Worm (Caenorhabditis elegans): ENCODE measurements around the gene F58F9.3.

The F58F9.3 gene

ce11 chrIV:6213403-6213802 is 19.6 kb upstream of the F58F9.3 start, which contains the start of gene C49A9.5:
TSS of gene C49A9.5 (plus strand) at chrIV:6213673.
- TF ChIP-seq pqm-1 (tag; optimal IDR thresholded peaks at IDR 0.05) = peak; percentile 1
- TF ChIP-seq php-3 (GFP tag; IDR thresholded peaks at IDR 0.05) = peak; percentile 93
- TF ChIP-seq lsy-2 (tag; optimal IDR thresholded peaks at IDR 0.05) = no peak
- no peak for TF ChIP-seq daf-16 (GFP tag; optimal IDR thresholded peaks at IDR 0.05)
- TF ChIP-seq daf-16 (tag; optimal IDR thresholded peaks at IDR 0.05) = peak; percentile 65
- TF ChIP-seq ztf-11 (tag; optimal IDR thresholded peaks at IDR 0.05) = no peak
- TF ChIP-seq dve-1 (tag; optimal IDR thresholded peaks at IDR 0.05; ENCODE audit: insufficient read depth) = peak; percentile 5
- no peak for TF ChIP-seq lin-39 (tag; optimal IDR thresholded peaks at IDR 0.05)

- TF ChIP-seq egl-27 (tag; optimal IDR thresholded peaks at IDR 0.05) (no peak), hlh-11 (tag; optimal IDR thresholded peaks at IDR 0.05) (peak; percentile 0), mxl-3 (GFP tag; optimal IDR thresholded peaks at IDR 0.05) (no peak), ceh-28 (tag; optimal IDR thresholded peaks at IDR 0.05) (no peak), nhr-28 (tag; optimal IDR thresholded peaks at IDR 0.05) (peak; percentile 58), daf-16 (GFP tag; optimal IDR thresholded peaks at IDR 0.05) (no peak), daf-16 (tag; optimal IDR thresholded peaks at IDR 0.05) (peak; percentile 25), pqm-1 (tag; optimal IDR thresholded peaks at IDR 0.05) (peak; percentile 73), zip-2 (tag; optimal IDR thresholded peaks at IDR 0.05) (no peak), dve-1 (tag; optimal IDR thresholded peaks at IDR 0.05; ENCODE audit: insufficient read depth) (peak; percentile 1), dmd-6 (GFP tag; IDR thresholded peaks at IDR 0.05) (peak; percentile 33; the same call in 1 of the 2 replicates)
Measured at ce11 chrIV:6217066-6217465, 16.0 kb upstream of the F58F9.3 start, which contains the start of gene C49A9.9. TSS of gene C49A9.9 (plus strand) at chrIV:6217372.

- peak in 1 of 2 experiments; percentile 94 for TF ChIP-seq unc-62 (GFP tag; optimal IDR thresholded peaks at IDR 0.05 in 1 of 2)
- TF ChIP-seq unc-62 (tag; optimal IDR thresholded peaks at IDR 0.05) = no peak
- TF ChIP-seq mdl-1 (tag; optimal IDR thresholded peaks at IDR 0.05) = no peak
- TF ChIP-seq egl-27 (tag; optimal IDR thresholded peaks at IDR 0.05) = no peak
Measured at ce11 chrIV:6217503-6217902, 15.5 kb upstream of the F58F9.3 start.

ce11 chrIV:6219429-6219828 is 13.6 kb upstream of the F58F9.3 start, which contains the start of gene C49A9.4:
TSS of gene C49A9.4 (plus strand) at chrIV:6219693.
- TF ChIP-seq hlh-11 (tag; optimal IDR thresholded peaks at IDR 0.05) = peak; percentile 6
- TF ChIP-seq daf-16 (GFP tag; optimal IDR thresholded peaks at IDR 0.05) = no peak
- peak; percentile 70 for TF ChIP-seq daf-16 (tag; optimal IDR thresholded peaks at IDR 0.05)
- TF ChIP-seq dve-1 (tag; optimal IDR thresholded peaks at IDR 0.05; ENCODE audit: insufficient read depth) = peak; percentile 41
- TF ChIP-seq F37D6.2 (tag; optimal IDR thresholded peaks at IDR 0.05) = no peak
- peak; percentile 42; the same call in 1 of the 2 replicates for TF ChIP-seq dmd-6 (GFP tag; IDR thresholded peaks at IDR 0.05)
- TF ChIP-seq ceh-20 (GFP tag; IDR thresholded peaks at IDR 0.05) = no peak
- no peak for TF ChIP-seq dmd-8 (GFP tag; IDR thresholded peaks at IDR 0.05)
- no peak for TF ChIP-seq daf-8 (GFP tag; IDR thresholded peaks at IDR 0.05)
- peak; percentile 6 for TF ChIP-seq mep-1 (tag; optimal IDR thresholded peaks at IDR 0.05)
- peak; percentile 46 for TF ChIP-seq pqm-1 (tag; optimal IDR thresholded peaks at IDR 0.05)
- TF ChIP-seq lir-3 (tag; optimal IDR thresholded peaks at IDR 0.05) = no peak
- no peak for TF ChIP-seq F49E8.2 (tag; optimal IDR thresholded peaks at IDR 0.05; ENCODE audit: borderline replicate concordance)

ce11 chrIV:6220142-6220541 is 12.9 kb upstream of the F58F9.3 start:
- TF ChIP-seq dmd-6 (GFP tag; IDR thresholded peaks at IDR 0.05) = peak; percentile 79
- peak; percentile 76 for TF ChIP-seq lin-1 (GFP tag; IDR thresholded peaks at IDR 0.05)

- TF ChIP-seq ces-1 (GFP tag; optimal IDR thresholded peaks at IDR 0.05) = no peak
- 0 out of 2 replicates have a peak, but pooled peaks have one; percentile 34 for TF ChIP-seq php-3 (GFP tag; IDR thresholded peaks at IDR 0.05)
- no peak for TF ChIP-seq daf-16 (GFP tag; optimal IDR thresholded peaks at IDR 0.05)
- TF ChIP-seq daf-16 (tag; optimal IDR thresholded peaks at IDR 0.05) = peak; percentile 73
- peak; percentile 64 for TF ChIP-seq nhr-28 (tag; optimal IDR thresholded peaks at IDR 0.05)
- TF ChIP-seq lin-15B (tag; optimal IDR thresholded peaks at IDR 0.05) = no peak
- TF ChIP-seq pqm-1 (tag; optimal IDR thresholded peaks at IDR 0.05) = peak; percentile 55
- TF ChIP-seq daf-8 (GFP tag; IDR thresholded peaks at IDR 0.05) = no peak
- no peak for TF ChIP-seq F26F4.8 (GFP tag; conservative IDR thresholded peaks at IDR 0.05)
- no peak for TF ChIP-seq fos-1 (tag; optimal IDR thresholded peaks at IDR 0.05)
- TF ChIP-seq dmd-9 (GFP tag; IDR thresholded peaks at IDR 0.05) = no peak
- TF ChIP-seq dmd-6 (GFP tag; IDR thresholded peaks at IDR 0.05) = peak; percentile 35; the same call in 1 of the 2 replicates
Measured at ce11 chrIV:6221878-6222277, 11.2 kb upstream of the F58F9.3 start, which contains the start of gene C49A9.3. TSS of gene C49A9.3 (plus strand) at chrIV:6222089.

All from whole organism, L4 larva.